Worm (Caenorhabditis elegans) whole organism, midembryonic: ENCODE data around the gene dmsr-3.

Experiments used
- flt-1 ChIP-seq: fragments of 200-800 bp; sonication (Bioruptor generic); IDR thresholded peaks from 2 replicates; pipeline ENCODE4 v1.3.6; 2022; ENCODE audit warnings: missing genetic modification characterization, missing compliant biosample characterization
- med-1 ChIP-seq: sonication (generic microtip); optimal IDR thresholded peaks from 2 replicates; lab custom pipeline; 2017; ENCODE audit warnings: missing genetic modification characterization, mild to moderate bottlenecking, missing compliant biosample characterization, antibody characterized with exemption, missing genetic modification reagents; ENCODE audit not compliant: insufficient read depth

DNA sequence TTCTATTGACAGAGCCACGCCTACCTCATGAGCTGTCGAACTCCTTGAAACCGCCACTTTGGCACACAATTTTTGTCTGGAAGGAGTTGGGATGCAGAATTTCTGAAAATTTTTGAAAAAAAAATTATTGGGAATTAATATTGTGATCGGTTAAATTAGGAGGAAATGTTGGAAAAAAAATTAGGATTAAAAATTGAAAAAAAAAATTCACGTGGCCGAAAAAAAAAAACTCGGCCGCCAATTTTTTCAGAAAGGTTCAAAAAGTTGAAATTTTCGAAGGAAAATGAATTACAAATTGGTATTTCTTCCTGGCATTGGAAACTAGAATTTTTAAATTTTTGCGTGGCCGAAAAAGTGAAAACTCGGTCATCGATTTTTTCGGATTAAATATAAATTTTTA, at the start of gene dmsr-3:
- no peak for TF ChIP-seq flt-1
- no peak for TF ChIP-seq med-1
